Worm (Caenorhabditis elegans) whole organism, early embryonic: ENCODE data around the gene C33D3.5.

ENCODE experiments used
- aly-1 ChIP-seq: sonication (generic microtip); optimal IDR thresholded peaks from 2 replicates; lab custom pipeline; 2016; ENCODE audit warnings: missing genetic modification characterization, missing compliant biosample characterization
- ama-1 ChIP-seq: fragments of 150-350 bp; optimal IDR thresholded peaks from 2 replicates; lab custom pipeline; 2014
- ets-7 ChIP-seq: sonication (generic microtip); optimal IDR thresholded peaks from 2 replicates; lab custom pipeline; 2016; ENCODE audit warnings: missing genotype, missing genetic modification characterization, missing compliant biosample characterization
- flt-1 ChIP-seq: fragments of 200-800 bp; sonication (Bioruptor generic); IDR thresholded peaks from 2 replicates; pipeline ENCODE4 v1.3.6; 2022; ENCODE audit warnings: missing genetic modification characterization, missing compliant biosample characterization
- hnd-1 ChIP-seq: sonication (generic microtip); optimal IDR thresholded peaks from 2 replicates; lab custom pipeline; 2016; ENCODE audit warnings: missing genetic modification characterization, missing compliant biosample characterization
- scrt-1 ChIP-seq: fragments of 200-800 bp; sonication (Bioruptor generic); IDR thresholded peaks from 2 replicates; pipeline ENCODE4 v1.3.6; 2022; ENCODE audit warnings: missing genetic modification characterization, missing compliant biosample characterization
- sea-1 ChIP-seq: fragments of 200-800 bp; sonication (Bioruptor generic); conservative IDR thresholded peaks from 2 replicates; pipeline ENCODE4 v1.3.6; 2022; ENCODE audit warnings: missing genetic modification characterization, missing compliant biosample characterization
- tbx-11 ChIP-seq: fragments of 200-800 bp; sonication (Bioruptor generic); IDR thresholded peaks from 2 replicates; pipeline ENCODE4 v1.3.6; 2022; ENCODE audit warnings: missing genetic modification characterization, missing compliant biosample characterization
- tbx-37 ChIP-seq: fragments of 200-800 bp; sonication (Bioruptor generic); conservative IDR thresholded peaks from 2 replicates; pipeline ENCODE4 v1.3.6; 2022; ENCODE audit warnings: missing genetic modification reagents, missing genetic modification characterization, missing compliant biosample characterization

DNA sequence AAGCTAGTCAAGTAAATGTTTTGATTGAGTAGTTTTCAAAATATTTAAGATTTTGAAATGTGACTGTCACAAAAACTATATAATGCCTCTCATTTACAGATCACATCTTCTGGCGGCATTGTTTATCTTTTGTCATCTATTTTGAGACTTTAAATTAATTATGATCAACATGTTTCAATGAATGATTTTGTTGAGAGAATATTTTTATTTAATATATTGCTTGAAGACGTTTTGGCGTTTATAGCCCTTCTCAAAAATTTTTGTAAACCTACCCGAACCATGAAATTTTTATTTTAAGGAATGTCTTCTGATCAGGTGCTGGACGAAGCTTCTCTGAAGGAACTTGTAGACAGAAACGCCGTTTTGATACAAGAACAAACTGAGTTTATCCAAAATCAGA lies 46.4 kb upstream of the C33D3.5 start, which contains the start of gene C39B10.4:
- no peak for TF ChIP-seq ama-1
- TF ChIP-seq hnd-1 (tag; lab: Kevin White, UChicago): no peak
- no peak for TF ChIP-seq tbx-11 (GFP tag; lab: Robert Waterston, UW)
- no peak for TF ChIP-seq aly-1 (tag; lab: Kevin White, UChicago)
- TF ChIP-seq flt-1 (GFP tag; lab: Robert Waterston, UW): no peak
- no peak for TF ChIP-seq tbx-37 (GFP tag; lab: Robert Waterston, UW)
- no peak for TF ChIP-seq scrt-1 (GFP tag; lab: Robert Waterston, UW)
- TF ChIP-seq ets-7: no peak
- no peak for TF ChIP-seq sea-1
